Fruit fly (Drosophila melanogaster): ENCODE results near the gene CG15423.

The CG15423 gene

dm6 chr2L:4036306-4036705 is 30.5 kb downstream of the CG15423 start:
- TF ChIP-seq Sox14 (GFP tag; optimal IDR thresholded peaks at IDR 0.05) (no peak), fkh (GFP tag; optimal IDR thresholded peaks at IDR 0.05) (no peak), CG7368 (GFP tag; optimal IDR thresholded peaks at IDR 0.05) (no peak), Eip93F (GFP tag; optimal IDR thresholded peaks at IDR 0.05) (no peak), Eip78C (GFP tag) (no peak), net (GFP tag; optimal IDR thresholded peaks at IDR 0.05) (no peak), Ets21C (GFP tag; optimal IDR thresholded peaks at IDR 0.05) (no peak), CG6276 (GFP tag; optimal IDR thresholded peaks at IDR 0.05) (no peak), Blimp-1 (GFP tag; optimal IDR thresholded peaks at IDR 0.05) (no peak), CG3032 (tag; optimal IDR thresholded peaks at IDR 0.05) (no peak), Gug (GFP tag; IDR thresholded peaks at IDR 0.05) (no peak), CG16779 (tag; optimal IDR thresholded peaks at IDR 0.05) (no peak), CG32006 (GFP tag; optimal IDR thresholded peaks at IDR 0.05) (no peak), CG11294 (GFP tag; IDR thresholded peaks at IDR 0.05) (no peak)

- TF ChIP-seq salr (GFP tag; optimal IDR thresholded peaks at IDR 0.05), result no peak
- TF ChIP-seq esn (GFP tag; optimal IDR thresholded peaks at IDR 0.05), result peak; percentile 7
- TF ChIP-seq Ets96B (tag; optimal IDR thresholded peaks at IDR 0.05), result no peak
- TF ChIP-seq CG10669 (GFP tag; optimal IDR thresholded peaks at IDR 0.05), result no peak
Measured at dm6 chr2L:4037015-4037414, 31.2 kb downstream of the CG15423 start.

- TF ChIP-seq CG16779 (tag; optimal IDR thresholded peaks at IDR 0.05) (no peak), CG15336 (GFP tag; IDR thresholded peaks at IDR 0.05) (no peak), CG10631 (GFP tag; optimal IDR thresholded peaks at IDR 0.05) (no peak), Lpt (GFP tag; optimal IDR thresholded peaks at IDR 0.05) (no peak), CG8319 (GFP tag; optimal IDR thresholded peaks at IDR 0.05) (no peak), dac (GFP tag; optimal IDR thresholded peaks at IDR 0.05) (no peak), net (GFP tag; optimal IDR thresholded peaks at IDR 0.05) (no peak), Smox (GFP tag; optimal IDR thresholded peaks at IDR 0.05) (no peak), CG6808 (GFP tag; optimal IDR thresholded peaks at IDR 0.05) (no peak), Blimp-1 (GFP tag; optimal IDR thresholded peaks at IDR 0.05) (no peak), Hr38 (GFP tag; optimal IDR thresholded peaks at IDR 0.05) (no peak), topi (GFP tag; optimal IDR thresholded peaks at IDR 0.05) (no peak), Met (GFP tag; optimal IDR thresholded peaks at IDR 0.05) (no peak), OdsH (GFP tag; optimal IDR thresholded peaks at IDR 0.05) (no peak), Gug (GFP tag; IDR thresholded peaks at IDR 0.05) (no peak)
Measured at dm6 chr2L:4038073-4038699, 32.3 kb downstream of the CG15423 start.

- TF ChIP-seq Met (GFP tag; optimal IDR thresholded peaks at IDR 0.05) (peak; percentile 1), Eip78C (GFP tag) (peak; percentile 56), CG4318 (GFP tag; optimal IDR thresholded peaks at IDR 0.05) (no peak), CG32006 (GFP tag; optimal IDR thresholded peaks at IDR 0.05) (peak; percentile 22), salr (GFP tag; optimal IDR thresholded peaks at IDR 0.05) (no peak), CG6792 (GFP tag; optimal IDR thresholded peaks at IDR 0.05) (no peak), CG16779 (tag; optimal IDR thresholded peaks at IDR 0.05) (no peak), Ets21C (GFP tag; optimal IDR thresholded peaks at IDR 0.05) (no peak), Hr4 (GFP tag; optimal IDR thresholded peaks at IDR 0.05) (peak; percentile 19)
Measured at dm6 chr2L:4043052-4043451, 37.2 kb downstream of the CG15423 start.

- TF ChIP-seq Eip75B (GFP tag; optimal IDR thresholded peaks at IDR 0.05) (peak; percentile 61), CG8632 (GFP tag; optimal IDR thresholded peaks at IDR 0.05) (peak; percentile 53), CG6808 (GFP tag; optimal IDR thresholded peaks at IDR 0.05) (peak; percentile 32), salr (GFP tag; optimal IDR thresholded peaks at IDR 0.05) (peak; percentile 18 to 64), esn (GFP tag; optimal IDR thresholded peaks at IDR 0.05) (peak; percentile 62), CG4318 (GFP tag; optimal IDR thresholded peaks at IDR 0.05) (peak; percentile 22), Blimp-1 (GFP tag; optimal IDR thresholded peaks at IDR 0.05) (no peak), CG8119 (GFP tag; IDR thresholded peaks at IDR 0.05) (peak; percentile 80), CG11902 (GFP tag; optimal IDR thresholded peaks at IDR 0.05) (no peak), acj6 (GFP tag; optimal IDR thresholded peaks at IDR 0.05) (peak; percentile 57), CG10631 (GFP tag; optimal IDR thresholded peaks at IDR 0.05) (peak; percentile 76), CG31627 (GFP tag; optimal IDR thresholded peaks at IDR 0.05) (peak; percentile 38), svp (GFP tag) (peak; percentile 74), dsx (GFP tag; optimal IDR thresholded peaks at IDR 0.05; ENCODE audit: poor library complexity, severe bottlenecking) (peak; percentile 76), Ets21C (GFP tag; optimal IDR thresholded peaks at IDR 0.05) (peak; percentile 17), fd59A (GFP tag; optimal IDR thresholded peaks at IDR 0.05) (peak; percentile 42), CG9139 (GFP tag; optimal IDR thresholded peaks at IDR 0.05) (peak; percentile 29), Hr4 (GFP tag; optimal IDR thresholded peaks at IDR 0.05) (peak; percentile 59)
Measured at dm6 chr2L:4045185-4045814, 39.5 kb downstream of the CG15423 start.

Data from whole organism, prepupa.